Worm (Caenorhabditis elegans): Measurements from ENCODE around the gene C55B6.5.

C55B6.5 gene

ce11 chrX:7234074-7234453, 29.0 kb upstream of the C55B6.5 start:
- TF ChIP-seq nhr-25 (tag; optimal IDR thresholded peaks at IDR 0.05) (no peak), jun-1 (tag; optimal IDR thresholded peaks at IDR 0.05) (no peak), fkh-2 (tag; optimal IDR thresholded peaks at IDR 0.05) (no peak), aly-2 (tag; optimal IDR thresholded peaks at IDR 0.05) (no peak), nhr-76 (tag; optimal IDR thresholded peaks at IDR 0.05) (no peak), nhr-23 (tag; optimal IDR thresholded peaks at IDR 0.05) (no peak), nhr-12 (tag; optimal IDR thresholded peaks at IDR 0.05) (no peak), nhr-67 (tag; optimal IDR thresholded peaks at IDR 0.05) (no peak), lin-15B (tag; optimal IDR thresholded peaks at IDR 0.05) (no peak), mml-1 (tag; optimal IDR thresholded peaks at IDR 0.05) (no peak), nhr-43 (tag; optimal IDR thresholded peaks at IDR 0.05; ENCODE audit: poor library complexity, severe bottlenecking) (no peak), nhr-28 (tag; optimal IDR thresholded peaks at IDR 0.05) (no peak), skn-1 (tag; optimal IDR thresholded peaks at IDR 0.05) (no peak), ceh-82 (tag; optimal IDR thresholded peaks at IDR 0.05) (no peak), ZK546.5 (tag; optimal IDR thresholded peaks at IDR 0.05) (no peak), nfya-1 (tag; optimal IDR thresholded peaks at IDR 0.05; ENCODE audit: insufficient read depth) (no peak), daf-12 (tag; optimal IDR thresholded peaks at IDR 0.05) (no peak), ceh-28 (tag; optimal IDR thresholded peaks at IDR 0.05) (no peak), nhr-237 (tag; optimal IDR thresholded peaks at IDR 0.05) (no peak)

DNA sequence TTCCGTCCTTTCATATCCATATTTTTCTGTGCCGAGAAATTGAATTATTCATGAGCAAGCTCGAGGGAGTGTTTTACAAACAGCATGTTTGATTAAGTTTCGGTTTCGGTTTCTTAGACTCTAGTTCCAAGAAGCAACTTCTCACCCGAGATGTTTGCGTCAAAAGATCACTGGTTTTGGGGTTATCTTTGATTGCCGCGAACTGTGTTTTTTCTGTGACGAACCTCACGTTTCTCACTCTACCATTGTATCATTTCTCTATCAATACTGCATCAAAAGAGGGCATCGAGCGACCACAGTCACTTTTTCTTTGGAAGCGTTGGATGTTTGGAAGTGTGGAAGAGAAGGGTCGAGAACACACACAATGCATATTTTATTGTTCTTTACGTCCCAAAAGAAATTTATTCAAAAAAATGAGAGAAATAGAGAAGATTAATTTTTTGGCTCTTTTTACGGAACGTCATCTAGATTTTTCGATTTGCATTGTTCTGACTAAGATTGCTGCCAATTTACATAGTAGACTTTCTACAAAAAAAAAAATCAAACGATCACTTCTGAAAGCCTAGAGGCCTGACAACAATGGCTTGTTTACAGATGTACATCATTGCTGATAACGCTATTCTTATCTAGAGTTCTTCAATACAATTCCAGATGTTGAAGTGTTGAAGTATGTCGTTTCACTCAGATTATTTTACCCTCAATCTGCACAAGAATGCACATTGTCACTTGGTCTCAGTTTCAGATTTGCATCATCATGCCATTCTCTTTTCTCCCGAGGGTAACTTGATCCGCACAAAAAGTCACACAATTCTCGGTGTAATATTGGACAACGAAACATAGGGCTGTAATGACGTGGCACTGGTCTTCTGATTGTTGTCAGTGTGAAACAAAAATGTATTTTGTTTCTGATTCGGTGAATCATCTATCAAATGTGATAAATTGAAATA, 28.3 kb upstream of the C55B6.5 start:
- TF ChIP-seq elt-2 (tag; optimal IDR thresholded peaks at IDR 0.05) (peak; percentile 73), ceh-28 (tag; optimal IDR thresholded peaks at IDR 0.05) (no peak)

- TF ChIP-seq mdl-1 (tag; optimal IDR thresholded peaks at IDR 0.05) (no peak), ama-1 (optimal IDR thresholded peaks at IDR 0.05) (peak; percentile 90), nhr-25 (tag; optimal IDR thresholded peaks at IDR 0.05) (no peak), lin-15B (tag; optimal IDR thresholded peaks at IDR 0.05) (no peak), R02D3.7 (tag; optimal IDR thresholded peaks at IDR 0.05) (no peak), nhr-43 (tag; optimal IDR thresholded peaks at IDR 0.05; ENCODE audit: poor library complexity, severe bottlenecking) (peak; percentile 13), pha-4 (tag; optimal IDR thresholded peaks at IDR 0.05) (peak; percentile 48), nhr-23 (tag; optimal IDR thresholded peaks at IDR 0.05) (peak; percentile 27), nhr-11 (tag; optimal IDR thresholded peaks at IDR 0.05) (no peak), nhr-12 (tag; optimal IDR thresholded peaks at IDR 0.05) (no peak), egl-27 (tag; optimal IDR thresholded peaks at IDR 0.05) (no peak), ZK546.5 (tag; optimal IDR thresholded peaks at IDR 0.05) (no peak), elt-2 (tag; optimal IDR thresholded peaks at IDR 0.05) (peak; percentile 60), jun-1 (tag; optimal IDR thresholded peaks at IDR 0.05) (peak; percentile 16), ceh-82 (tag; optimal IDR thresholded peaks at IDR 0.05) (no peak), hmg-11 (tag; optimal IDR thresholded peaks at IDR 0.05) (peak; percentile 34), nhr-77 (tag; optimal IDR thresholded peaks at IDR 0.05) (no peak), nhr-67 (tag; optimal IDR thresholded peaks at IDR 0.05) (no peak), eor-1 (tag; optimal IDR thresholded peaks at IDR 0.05) (no peak), nfya-1 (tag; optimal IDR thresholded peaks at IDR 0.05; ENCODE audit: insufficient read depth) (peak; percentile 63), zag-1 (tag; optimal IDR thresholded peaks at IDR 0.05) (no peak), ceh-16 (tag; optimal IDR thresholded peaks at IDR 0.05) (no peak), lin-39 (tag; optimal IDR thresholded peaks at IDR 0.05) (peak; percentile 66), sea-2 (GFP tag; optimal IDR thresholded peaks at IDR 0.05) (no peak), unc-39 (tag; optimal IDR thresholded peaks at IDR 0.05) (no peak), nhr-28 (tag; optimal IDR thresholded peaks at IDR 0.05) (no peak), mml-1 (tag; optimal IDR thresholded peaks at IDR 0.05) (no peak), fkh-10 (GFP tag; optimal IDR thresholded peaks at IDR 0.05) (no peak), pqm-1 (tag; optimal IDR thresholded peaks at IDR 0.05) (peak; percentile 31), daf-12 (tag; optimal IDR thresholded peaks at IDR 0.05) (no peak), snpc-4 (tag; optimal IDR thresholded peaks at IDR 0.05) (peak; percentile 17)
Measured at ce11 chrX:7232158-7232822, 27.2 kb upstream of the C55B6.5 start.

Data from whole organism, L3 larva.